Fruit fly (Drosophila melanogaster): ENCODE results near the gene CG5958.

The CG5958 gene

DNA sequence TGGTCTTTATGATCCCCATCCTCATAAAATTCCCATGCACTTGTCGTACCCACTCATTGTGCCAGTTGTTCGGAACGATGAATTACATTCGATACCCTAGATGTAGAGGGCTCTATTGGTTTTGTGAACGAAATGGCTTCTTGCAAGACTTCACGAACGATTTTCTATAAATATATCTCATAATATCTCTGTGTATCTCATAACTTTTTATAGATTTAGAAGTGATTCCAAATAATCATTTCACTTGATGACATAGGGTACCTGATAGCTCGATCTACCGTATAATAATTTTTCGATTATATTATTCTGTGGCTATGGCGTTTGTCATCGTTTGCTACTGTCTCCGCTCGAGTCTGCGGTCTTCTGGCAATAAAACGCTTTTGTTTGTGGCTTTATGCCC lies 36.4 kb downstream of the CG5958 start (continued):
- peak; percentile 51; the same call in 1 of the 2 replicates for TF ChIP-seq NFAT (GFP tag; IDR thresholded peaks at IDR 0.05)
- TF ChIP-seq CG34376 (GFP tag; optimal IDR thresholded peaks at IDR 0.05) = no peak
- peak; percentile 71; the same call in 1 of the 2 replicates for TF ChIP-seq Atf6 (GFP tag; IDR thresholded peaks at IDR 0.05)
- TF ChIP-seq unc-4 (GFP tag; IDR thresholded peaks at IDR 0.05; ENCODE audit: partially characterized antibody) = no peak
- TF ChIP-seq lmd (GFP tag; IDR thresholded peaks at IDR 0.05) = peak; percentile 69
- TF ChIP-seq CG4424 (GFP tag; optimal IDR thresholded peaks at IDR 0.05) = peak; percentile 53
- TF ChIP-seq Sox102F (GFP tag; optimal IDR thresholded peaks at IDR 0.05) = peak; percentile 77
- TF ChIP-seq CG9876 (GFP tag; optimal IDR thresholded peaks at IDR 0.05) = peak; percentile 5
- TF ChIP-seq CG8924 (tag; optimal IDR thresholded peaks at IDR 0.05) = peak; percentile 67
- peak; percentile 87 for TF ChIP-seq Med (GFP tag)
- no peak for TF ChIP-seq BEAF-32 (GFP tag; optimal IDR thresholded peaks at IDR 0.05)
- peak; percentile 51 for TF ChIP-seq kay (GFP tag; optimal IDR thresholded peaks at IDR 0.05)
- TF ChIP-seq crc (GFP tag; optimal IDR thresholded peaks at IDR 0.05) = no peak
- TF ChIP-seq CG17829 (tag; optimal IDR thresholded peaks at IDR 0.05) = peak; percentile 46
- peak; percentile 7 for TF ChIP-seq slou (GFP tag; optimal IDR thresholded peaks at IDR 0.05)
- TF ChIP-seq CG2116 (GFP tag; optimal IDR thresholded peaks at IDR 0.05) = no peak
- TF ChIP-seq CG13894 (tag; optimal IDR thresholded peaks at IDR 0.05) = peak; percentile 40
- peak; percentile 56 for TF ChIP-seq CG9437 (GFP tag; optimal IDR thresholded peaks at IDR 0.05)
- TF ChIP-seq CG1233 (GFP tag; optimal IDR thresholded peaks at IDR 0.05) = peak; percentile 44
- peak; percentile 41 for TF ChIP-seq CG16815 (GFP tag; optimal IDR thresholded peaks at IDR 0.05)
- peak; percentile 51; the same call in 1 of the 2 replicates for TF ChIP-seq danr (GFP tag; IDR thresholded peaks at IDR 0.05)
- TF ChIP-seq D19A (tag; optimal IDR thresholded peaks at IDR 0.05) = peak; percentile 58
- TF ChIP-seq Lim3 (GFP tag; IDR thresholded peaks at IDR 0.05) = no peak
- TF ChIP-seq sisA (GFP tag; IDR thresholded peaks at IDR 0.05) = peak; percentile 62
- peak; percentile 13 for TF ChIP-seq CG1529 (GFP tag; optimal IDR thresholded peaks at IDR 0.05)
- peak; percentile 82 for TF ChIP-seq gsb (GFP tag; IDR thresholded peaks at IDR 0.05)
- TF ChIP-seq CG6683 (GFP tag; optimal IDR thresholded peaks at IDR 0.05) = peak; percentile 33
- TF ChIP-seq dmrt99B (tag; optimal IDR thresholded peaks at IDR 0.05) = peak; percentile 82
- peak; percentile 47 for TF ChIP-seq E2f2 (GFP tag; IDR thresholded peaks at IDR 0.05)
- TF ChIP-seq Six4 (GFP tag; optimal IDR thresholded peaks at IDR 0.05) = peak; percentile 38
- peak; percentile 38; the same call in 1 of the 2 replicates for TF ChIP-seq wor (GFP tag; IDR thresholded peaks at IDR 0.05)
- peak; percentile 29 for TF ChIP-seq en (GFP tag; optimal IDR thresholded peaks at IDR 0.05)
- TF ChIP-seq Trl (optimal IDR thresholded peaks at IDR 0.05) = no peak
- peak; percentile 74 for TF ChIP-seq Trl (GFP tag; optimal IDR thresholded peaks at IDR 0.05)
- TF ChIP-seq CG12942 (GFP tag; optimal IDR thresholded peaks at IDR 0.05) = peak; percentile 40
- no peak for TF ChIP-seq D (optimal IDR thresholded peaks at IDR 0.05)
- peak; percentile 48 for TF ChIP-seq D (GFP tag; optimal IDR thresholded peaks at IDR 0.05)
- peak; percentile 77; the same call in 1 of the 3 replicates for TF ChIP-seq CG34422 (GFP tag; IDR thresholded peaks at IDR 0.05)
- TF ChIP-seq Optix (GFP tag; IDR thresholded peaks at IDR 0.05) = 0 out of 3 replicates have a peak, but pooled peaks have one; percentile 9
- no peak for TF ChIP-seq YL-1 (GFP tag; optimal IDR thresholded peaks at IDR 0.05)
- peak; percentile 57; the same call in 1 of the 3 replicates for TF ChIP-seq ken (GFP tag; IDR thresholded peaks at IDR 0.05)
- TF ChIP-seq Asciz (GFP tag; optimal IDR thresholded peaks at IDR 0.05) = peak; percentile 56
- TF ChIP-seq CG15514 (GFP tag; optimal IDR thresholded peaks at IDR 0.05) = peak; percentile 46
- TF ChIP-seq wdn (GFP tag; IDR thresholded peaks at IDR 0.05) = 0 out of 2 replicates have a peak, but pooled peaks have one; percentile 37
- TF ChIP-seq hb (GFP tag; IDR thresholded peaks at IDR 0.05; ENCODE audit: partially characterized antibody) = no peak
- no peak for TF ChIP-seq Adf1 (GFP tag; IDR thresholded peaks at IDR 0.05)
- TF ChIP-seq Dbx (GFP tag; IDR thresholded peaks at IDR 0.05) = 0 out of 3 replicates have a peak, but pooled peaks have one; percentile 38
- TF ChIP-seq chm (GFP tag; IDR thresholded peaks at IDR 0.05) = peak; percentile 56; the same call in 1 of the 2 replicates
- TF ChIP-seq Hsf (GFP tag; optimal IDR thresholded peaks at IDR 0.05) = peak; percentile 41
- no peak for TF ChIP-seq sug (tag; optimal IDR thresholded peaks at IDR 0.05)
- TF ChIP-seq nerfin-2 (GFP tag; IDR thresholded peaks at IDR 0.05; ENCODE audit: partially characterized antibody) = no peak
- peak; percentile 51 for TF ChIP-seq tin (GFP tag; optimal IDR thresholded peaks at IDR 0.05)
